Worm (Caenorhabditis elegans) whole organism, mixed stage, embryonic: ENCODE results near the gene F40F9.10.

Experiments used
- M03D4.4 ChIP-seq: sonication (generic microtip); optimal IDR thresholded peaks from 2 replicates; lab custom pipeline; 2017; ENCODE audit warnings: mild to moderate bottlenecking, missing genetic modification characterization, missing compliant biosample characterization
- bed-3 ChIP-seq: fragments of 200-800 bp; sonication (Bioruptor generic); optimal IDR thresholded peaks from 3 replicates; lab custom pipeline; 2018; ENCODE audit warnings: mild to moderate bottlenecking, missing genetic modification characterization, moderate library complexity, missing compliant biosample characterization
- blmp-1 ChIP-seq: fragments of 150-350 bp; optimal IDR thresholded peaks from 2 replicates; lab custom pipeline; 2014; ENCODE audit warnings: missing biosample characterization, missing genetic modification characterization
- ceh-39 ChIP-seq: fragments of 150-350 bp; optimal IDR thresholded peaks from 2 replicates; lab custom pipeline; 2014; ENCODE audit warnings: missing biosample characterization, missing genetic modification characterization
- ceh-43 ChIP-seq: fragments of 200-800 bp; sonication (Bioruptor generic); optimal IDR thresholded peaks from 2 replicates; lab custom pipeline; 2018; ENCODE audit warnings: mild to moderate bottlenecking, missing genetic modification characterization, moderate library complexity, missing compliant biosample characterization
- ceh-83 ChIP-seq: fragments of 200-800 bp; sonication (Bioruptor generic); optimal IDR thresholded peaks from 2 replicates; lab custom pipeline; 2018; ENCODE audit warnings: mild to moderate bottlenecking, missing genetic modification characterization, missing compliant biosample characterization
- ces-1 ChIP-seq: fragments of 150-350 bp; optimal IDR thresholded peaks from 2 replicates; lab custom pipeline; 2014; ENCODE audit warnings: missing biosample characterization, missing genetic modification reagents, missing genetic modification characterization
- cnd-1 ChIP-seq: fragments of 200-800 bp; sonication (Bioruptor generic); optimal IDR thresholded peaks from 2 replicates; lab custom pipeline; 2018; ENCODE audit warnings: mild to moderate bottlenecking, missing genetic modification characterization, missing compliant biosample characterization
- drap-1 ChIP-seq: fragments of 200-800 bp; sonication (Bioruptor generic); optimal IDR thresholded peaks from 3 replicates; lab custom pipeline; 2018; ENCODE audit warnings: mild to moderate bottlenecking, missing genetic modification characterization, missing compliant biosample characterization
- elt-1 ChIP-seq: sonication (generic microtip); optimal IDR thresholded peaks from 2 replicates; lab custom pipeline; 2017; ENCODE audit warnings: missing genetic modification characterization, mild to moderate bottlenecking, missing compliant biosample characterization, antibody characterized with exemption, moderate library complexity, borderline replicate concordance; ENCODE audit not compliant: insufficient read depth
- elt-3 ChIP-seq: fragments of 150-350 bp; optimal IDR thresholded peaks from 2 replicates; lab custom pipeline; 2014; ENCODE audit warnings: missing biosample characterization, missing genetic modification characterization
- flh-1 ChIP-seq: fragments of 200-800 bp; sonication (Bioruptor generic); optimal IDR thresholded peaks from 2 replicates; lab custom pipeline; 2018; ENCODE audit warnings: mild to moderate bottlenecking, missing genetic modification characterization, moderate library complexity, missing compliant biosample characterization
- lin-32 ChIP-seq: fragments of 200-800 bp; sonication (Bioruptor generic); optimal IDR thresholded peaks from 2 replicates; lab custom pipeline; 2018; ENCODE audit warnings: mild to moderate bottlenecking, missing genetic modification characterization, missing compliant biosample characterization
- lsy-2 ChIP-seq: fragments of 150-350 bp; optimal IDR thresholded peaks from 2 replicates; lab custom pipeline; 2014; ENCODE audit warnings: missing biosample characterization, missing genetic modification characterization
- mab-5 ChIP-seq: fragments of 150-350 bp; optimal IDR thresholded peaks from 2 replicates; lab custom pipeline; 2014; ENCODE audit warnings: missing biosample characterization, missing genetic modification characterization
- mep-1 ChIP-seq: fragments of 150-350 bp; optimal IDR thresholded peaks from 2 replicates; lab custom pipeline; 2017; ENCODE audit warnings: missing biosample characterization, missing genetic modification reagents, missing genetic modification characterization, inconsistent platforms
- mls-2 ChIP-seq: sonication (generic microtip); optimal IDR thresholded peaks from 2 replicates; lab custom pipeline; 2016; ENCODE audit warnings: mild to moderate bottlenecking, missing genetic modification characterization, moderate library complexity, missing compliant biosample characterization
- nhr-12 ChIP-seq: fragments of 150-350 bp; optimal IDR thresholded peaks from 2 replicates; lab custom pipeline; 2014; ENCODE audit warnings: missing biosample characterization, missing genetic modification characterization
- nhr-2 ChIP-seq: fragments of 150-350 bp; optimal IDR thresholded peaks from 2 replicates; lab custom pipeline; 2014; ENCODE audit warnings: missing biosample characterization, missing genetic modification characterization
- nhr-237 ChIP-seq: fragments of 150-350 bp; optimal IDR thresholded peaks from 2 replicates; lab custom pipeline; 2014; ENCODE audit warnings: missing biosample characterization, missing genetic modification characterization
- nhr-28 ChIP-seq: fragments of 150-350 bp; optimal IDR thresholded peaks from 2 replicates; lab custom pipeline; 2014; ENCODE audit warnings: missing biosample characterization, missing genetic modification characterization
- pha-4 ChIP-seq: fragments of 150-350 bp; optimal IDR thresholded peaks from 2 replicates; lab custom pipeline; 2018; ENCODE audit warnings: missing biosample characterization, missing genetic modification reagents, missing genetic modification characterization
- sem-2 ChIP-seq: fragments of 200-800 bp; sonication (Bioruptor generic); optimal IDR thresholded peaks from 2 replicates; lab custom pipeline; 2018; ENCODE audit warnings: mild to moderate bottlenecking, missing genetic modification characterization, missing compliant biosample characterization
- snpc-4 ChIP-seq: fragments of 150-350 bp; optimal IDR thresholded peaks from 2 replicates; lab custom pipeline; 2014; ENCODE audit warnings: missing biosample characterization, missing genetic modification characterization
- sptf-1 ChIP-seq: sonication (generic microtip); optimal IDR thresholded peaks from 2 replicates; lab custom pipeline; 2017; ENCODE audit warnings: mild to moderate bottlenecking, missing genetic modification characterization, moderate library complexity, missing compliant biosample characterization
- unc-120 ChIP-seq: sonication (generic microtip); optimal IDR thresholded peaks from 2 replicates; lab custom pipeline; 2017; ENCODE audit warnings: missing genetic modification characterization, missing compliant biosample characterization; ENCODE audit not compliant: poor library complexity, severe bottlenecking
- unc-39 ChIP-seq: fragments of 150-350 bp; optimal IDR thresholded peaks from 2 replicates; lab custom pipeline; 2014; ENCODE audit warnings: missing biosample characterization, missing genetic modification characterization
- ztf-11 ChIP-seq: fragments of 150-350 bp; optimal IDR thresholded peaks from 2 replicates; lab custom pipeline; 2014; ENCODE audit warnings: missing biosample characterization, missing genetic modification characterization

F40F9.10 gene

DNA sequence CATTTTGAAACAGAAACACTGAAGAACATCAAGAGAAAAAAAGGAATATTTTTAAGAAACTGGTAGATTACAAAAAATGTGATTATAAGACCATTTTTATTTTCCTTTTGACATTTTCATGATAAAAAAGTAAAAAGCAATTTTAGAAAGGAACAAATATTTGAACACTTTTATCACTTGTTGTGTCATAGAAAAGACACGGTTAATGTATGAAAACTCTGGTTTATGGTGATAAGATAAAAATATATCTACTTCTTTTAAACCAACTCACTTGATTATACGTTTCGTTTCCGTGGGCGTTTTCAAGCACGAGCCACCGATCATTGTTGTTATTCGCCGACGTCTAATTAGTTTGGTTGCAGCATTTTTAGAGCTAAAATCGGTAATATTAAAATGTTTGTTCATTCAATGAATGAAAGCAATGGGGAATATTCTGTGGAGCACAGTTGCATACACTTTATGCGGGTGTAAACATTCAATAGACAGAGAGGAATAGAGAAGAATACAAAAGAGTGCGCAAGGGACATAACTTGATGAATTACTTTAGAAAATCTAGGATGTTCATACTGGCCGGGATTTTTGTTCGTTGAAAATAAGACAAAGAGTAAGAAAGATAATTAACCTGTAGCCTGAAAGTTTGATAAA is 40.1 kb downstream of the F40F9.10 start, which contains the start of gene sulp-8:
TSS of gene sulp-8 (minus strand) at position 469 of the 645 bp plus-strand sequence.
- TF ChIP-seq mls-2 (tag; lab: Kevin White, UChicago) = no peak
- peak; percentile 57 for TF ChIP-seq pha-4 (tag; lab: Kevin White, UChicago)

DNA sequence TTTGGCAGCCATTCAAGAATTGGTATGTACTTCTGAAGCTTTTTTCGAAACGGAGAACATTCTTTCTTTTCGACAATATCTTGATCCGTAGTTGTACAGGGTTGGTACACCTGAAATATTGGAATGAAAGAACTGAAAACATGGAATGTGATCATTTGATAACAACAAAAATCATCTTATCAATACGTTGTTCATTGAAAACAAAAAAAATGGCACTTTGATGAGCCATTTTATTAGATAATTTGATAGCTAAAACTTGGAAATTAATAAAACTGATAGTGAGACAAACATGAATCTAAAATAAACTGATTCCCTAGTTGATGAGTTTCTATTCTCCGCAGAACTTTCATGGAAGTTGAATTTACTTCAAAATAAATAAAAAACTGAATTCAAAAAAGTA is 40.9 kb downstream of the F40F9.10 start:
- TF ChIP-seq nhr-12 = no peak
- no peak for TF ChIP-seq blmp-1 (tag; lab: Kevin White, UChicago)
- TF ChIP-seq sptf-1 (tag; lab: Kevin White, UChicago) = no peak
- TF ChIP-seq ceh-43 (GFP tag; lab: Kevin White, UChicago) = no peak
- no peak for TF ChIP-seq ceh-83
- TF ChIP-seq pha-4 (tag; lab: Kevin White, UChicago) = no peak
- TF ChIP-seq drap-1 (GFP tag; lab: Kevin White, UChicago) = no peak
- TF ChIP-seq nhr-28 = no peak
- no peak for TF ChIP-seq ztf-11 (tag; lab: Kevin White, UChicago)
- TF ChIP-seq elt-1 (tag; lab: Kevin White, UChicago) = no peak

DNA sequence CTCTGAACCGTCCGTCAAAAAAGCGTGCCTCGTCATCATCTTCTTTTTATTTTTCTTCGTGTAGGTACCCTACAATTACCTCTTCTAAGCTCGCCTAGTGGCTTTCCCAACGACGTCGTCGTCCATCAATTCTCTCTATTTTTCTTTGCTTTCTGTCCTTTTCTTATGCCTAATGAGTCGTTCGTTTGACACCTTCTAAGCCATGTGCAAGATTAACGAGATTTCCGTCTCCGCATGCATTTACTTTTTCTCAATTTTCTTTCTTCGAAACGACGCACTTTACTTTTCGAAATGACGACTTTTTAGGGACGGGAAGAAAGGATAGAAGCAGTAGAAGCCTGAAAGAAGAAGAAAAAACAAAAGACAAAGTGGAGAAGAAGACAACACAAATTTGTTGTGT is 47.0 kb downstream of the F40F9.10 start, which contains the start of gene ZK287.1:
TSS of gene ZK287.1 (plus strand) at position 301 of the 400 bp plus-strand sequence.
- TF ChIP-seq ces-1 (GFP tag; lab: Kevin White, UChicago) (peak; percentile 62), pha-4 (tag; lab: Kevin White, UChicago) (no peak), mab-5 (tag; lab: Kevin White, UChicago) (no peak), cnd-1 (tag; lab: Kevin White, UChicago) (no peak), M03D4.4 (tag; lab: Kevin White, UChicago) (no peak)

DNA sequence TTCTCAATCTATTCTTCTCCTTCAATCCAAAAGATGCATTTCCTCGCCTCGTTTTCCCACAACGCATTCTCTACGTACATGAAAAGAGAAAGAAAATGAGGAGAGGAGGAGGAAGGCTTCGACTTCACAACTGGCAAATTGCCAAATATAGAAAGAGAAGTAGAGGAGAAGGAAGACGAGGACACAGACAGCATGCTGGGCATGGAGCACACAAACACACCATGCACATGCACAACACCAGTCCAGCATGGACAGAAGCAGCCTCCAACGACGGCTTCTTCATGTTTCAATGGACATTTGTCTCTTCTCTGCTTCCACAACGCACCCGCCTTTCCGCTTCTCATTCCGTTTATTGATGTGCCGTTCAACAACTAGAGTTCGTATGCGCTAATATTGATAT is 48.8 kb downstream of the F40F9.10 start:
- TF ChIP-seq lsy-2 (tag; lab: Kevin White, UChicago) (peak; percentile 10), elt-3 (tag; lab: Kevin White, UChicago) (no peak), ces-1 (GFP tag; lab: Kevin White, UChicago) (peak; percentile 65), mep-1 (tag; lab: Kevin White, UChicago) (peak; percentile 32), unc-39 (tag; lab: Kevin White, UChicago) (peak; percentile 38)
- TF ChIP-seq, all 35 proteins: peak for 4

DNA sequence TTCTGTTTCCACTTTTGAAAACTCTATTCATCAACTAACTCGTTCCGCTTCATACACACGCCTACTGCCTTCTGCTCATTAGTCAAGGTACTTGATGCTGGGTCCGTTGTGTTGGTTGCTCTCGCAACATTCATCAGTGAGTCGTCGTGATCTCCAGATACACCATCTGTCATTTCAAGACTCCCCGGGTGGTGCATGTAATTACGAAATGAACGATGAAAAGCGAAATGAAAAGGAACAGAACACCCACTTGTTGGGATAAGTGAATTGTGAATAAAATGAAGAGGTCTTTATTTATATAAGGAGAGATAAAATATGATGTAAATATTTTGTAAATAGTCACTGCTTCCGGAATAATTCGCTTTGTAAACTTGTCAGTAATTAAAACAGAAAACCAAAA is 49.5 kb downstream of the F40F9.10 start:
- TF ChIP-seq nhr-2 (tag; lab: Kevin White, UChicago) (no peak), bed-3 (GFP tag; lab: Kevin White, UChicago) (no peak), unc-39 (tag; lab: Kevin White, UChicago) (no peak), cnd-1 (tag; lab: Kevin White, UChicago) (peak; percentile 85), lin-32 (GFP tag; lab: Kevin White, UChicago) (peak; percentile 8), nhr-28 (no peak), M03D4.4 (tag; lab: Kevin White, UChicago) (no peak), elt-3 (tag; lab: Kevin White, UChicago) (no peak), flh-1 (GFP tag; lab: Kevin White, UChicago) (no peak), sem-2 (GFP tag; lab: Kevin White, UChicago) (no peak), lsy-2 (tag; lab: Kevin White, UChicago) (no peak), ces-1 (GFP tag; lab: Kevin White, UChicago) (peak; percentile 76), unc-120 (tag; lab: Kevin White, UChicago) (no peak), blmp-1 (tag; lab: Kevin White, UChicago) (no peak)
- TF ChIP-seq, all 35 proteins: peak for 3

DNA sequence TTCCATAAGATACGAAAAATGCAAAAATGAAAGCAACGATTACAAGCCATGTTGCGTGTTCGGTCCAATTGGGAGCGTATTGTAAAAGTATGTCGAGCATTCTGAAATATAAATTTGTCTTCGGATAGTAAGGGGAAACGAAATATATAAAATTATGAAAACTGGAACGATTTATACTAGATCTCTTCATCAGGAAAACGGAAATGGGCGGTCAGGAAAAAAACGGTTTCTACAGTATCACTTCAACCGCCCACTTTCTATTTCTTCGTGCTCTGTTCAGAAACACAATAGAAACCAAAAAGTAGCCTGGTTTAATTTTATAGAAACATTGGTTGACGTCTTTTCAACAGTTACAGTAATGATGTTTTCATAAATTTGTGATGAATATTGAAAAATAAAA is 51.9 kb downstream of the F40F9.10 start, which contains the start of gene pitr-4:
TSS of gene pitr-4 (minus strand) at position 101 of the 400 bp plus-strand sequence.
- TF ChIP-seq mep-1 (tag; lab: Kevin White, UChicago) (no peak), elt-1 (tag; lab: Kevin White, UChicago) (no peak), unc-39 (tag; lab: Kevin White, UChicago) (no peak), blmp-1 (tag; lab: Kevin White, UChicago) (no peak), lsy-2 (tag; lab: Kevin White, UChicago) (no peak), drap-1 (GFP tag; lab: Kevin White, UChicago) (no peak), ceh-39 (tag; lab: Kevin White, UChicago) (no peak), lin-32 (GFP tag; lab: Kevin White, UChicago) (no peak), snpc-4 (no peak), ces-1 (GFP tag; lab: Kevin White, UChicago) (no peak), sptf-1 (tag; lab: Kevin White, UChicago) (no peak), sem-2 (GFP tag; lab: Kevin White, UChicago) (no peak), M03D4.4 (tag; lab: Kevin White, UChicago) (no peak), cnd-1 (tag; lab: Kevin White, UChicago) (no peak), nhr-237 (tag; lab: Kevin White, UChicago) (no peak)
